Worm (Caenorhabditis elegans): ENCODE data around the gene fkh-4.

The fkh-4 gene

DNA sequence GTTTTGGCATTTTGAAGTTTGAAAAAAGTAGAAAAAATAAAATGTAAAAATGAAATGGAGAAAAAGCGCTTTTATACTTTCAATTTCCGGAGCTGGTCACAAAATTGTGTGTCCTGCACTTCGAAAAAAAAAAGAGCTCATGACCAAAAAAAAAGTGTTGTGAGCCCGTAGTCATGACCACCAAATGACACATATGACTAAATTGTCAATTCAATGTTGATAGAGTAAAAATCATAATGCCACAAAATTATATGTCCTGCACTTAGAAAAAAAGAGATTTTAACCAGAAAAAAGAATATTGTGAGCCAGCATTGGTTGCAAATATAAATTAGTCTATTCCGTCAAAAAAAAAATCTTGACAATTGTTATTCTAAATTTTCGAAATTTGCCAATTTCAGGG is 29.4 kb downstream of the fkh-4 start, which contains the start of gene F02C12.2:
F02C12.2 (minus strand) TSS at position 101 of the 400 bp plus-strand sequence.
- TF ChIP-seq skn-1 (tag; optimal IDR thresholded peaks at IDR 0.05) (no peak), ama-1 (optimal IDR thresholded peaks at IDR 0.05) (no peak), elt-1 (tag; optimal IDR thresholded peaks at IDR 0.05) (no peak), R02D3.7 (tag; optimal IDR thresholded peaks at IDR 0.05) (no peak), snpc-4 (tag; optimal IDR thresholded peaks at IDR 0.05) (no peak), ceh-82 (tag; optimal IDR thresholded peaks at IDR 0.05) (no peak), ZK546.5 (tag; optimal IDR thresholded peaks at IDR 0.05) (no peak), nhr-237 (tag; optimal IDR thresholded peaks at IDR 0.05) (no peak), F13H6.1 (tag; optimal IDR thresholded peaks at IDR 0.05) (no peak), Y55F3AM.14 (GFP tag; optimal IDR thresholded peaks at IDR 0.05) (no peak), sma-9 (GFP tag; optimal IDR thresholded peaks at IDR 0.05) (no peak), sma-9 (tag; optimal IDR thresholded peaks at IDR 0.05) (no peak), nhr-10 (tag; optimal IDR thresholded peaks at IDR 0.05) (no peak), lin-39 (tag; optimal IDR thresholded peaks at IDR 0.05) (no peak)

DNA sequence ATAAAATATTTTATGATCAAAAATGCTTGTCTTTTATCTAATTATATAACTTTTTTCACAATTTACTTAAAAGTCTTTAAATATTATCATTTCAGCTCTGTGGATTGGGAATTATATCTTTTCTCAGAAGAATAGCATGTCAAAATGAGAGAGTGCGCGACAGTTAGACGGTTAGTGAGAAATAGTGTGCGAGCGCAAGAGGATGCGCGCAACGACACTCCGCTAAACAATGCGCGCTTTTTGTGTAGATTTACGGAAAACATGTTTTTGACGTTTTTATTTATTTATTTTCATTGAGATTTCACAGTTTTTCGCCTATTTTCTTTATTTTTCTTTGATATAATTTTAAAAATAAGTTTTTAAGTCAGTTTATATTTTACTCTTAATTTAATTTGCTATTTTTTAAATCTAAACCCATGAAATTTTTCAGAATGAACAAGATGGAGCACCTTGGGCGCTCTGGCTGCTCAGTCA is 32.1 kb downstream of the fkh-4 start, which contains the start of gene F02C12.3:
F02C12.3 (plus strand) TSS at position 424 of the 474 bp plus-strand sequence.
- peak; percentile 96 for TF ChIP-seq sma-9 (GFP tag; optimal IDR thresholded peaks at IDR 0.05)
- TF ChIP-seq sma-9 (tag; optimal IDR thresholded peaks at IDR 0.05): no peak
- TF ChIP-seq ceh-16 (tag; optimal IDR thresholded peaks at IDR 0.05): peak; percentile 46
- TF ChIP-seq unc-55 (GFP tag; optimal IDR thresholded peaks at IDR 0.05): peak; percentile 89
- no peak for TF ChIP-seq dmd-4 (tag; optimal IDR thresholded peaks at IDR 0.05)
- no peak for TF ChIP-seq Y55F3AM.14 (GFP tag; optimal IDR thresholded peaks at IDR 0.05)
- peak; percentile 75 for TF ChIP-seq egl-27 (tag; optimal IDR thresholded peaks at IDR 0.05)
- peak; percentile 80 for TF ChIP-seq lin-13 (GFP tag; optimal IDR thresholded peaks at IDR 0.05)
- peak; percentile 74 for TF ChIP-seq ztf-4 (tag; optimal IDR thresholded peaks at IDR 0.05)
- no peak for TF ChIP-seq elt-1 (tag; optimal IDR thresholded peaks at IDR 0.05)
- peak; percentile 27 for TF ChIP-seq ceh-82 (tag; optimal IDR thresholded peaks at IDR 0.05)
- TF ChIP-seq sem-4 (tag; optimal IDR thresholded peaks at IDR 0.05): peak; percentile 72
- no peak for TF ChIP-seq nhr-23 (tag; optimal IDR thresholded peaks at IDR 0.05)
- TF ChIP-seq peb-1 (tag; optimal IDR thresholded peaks at IDR 0.05): no peak
- no peak for TF ChIP-seq ama-1 (optimal IDR thresholded peaks at IDR 0.05)
- TF ChIP-seq lin-39 (tag; optimal IDR thresholded peaks at IDR 0.05): no peak
- TF ChIP-seq zag-1 (tag; optimal IDR thresholded peaks at IDR 0.05): no peak
- no peak for TF ChIP-seq nhr-77 (tag; optimal IDR thresholded peaks at IDR 0.05)
- peak; percentile 36 for TF ChIP-seq blmp-1 (tag; optimal IDR thresholded peaks at IDR 0.05; ENCODE audit: insufficient read depth)
- TF ChIP-seq fos-1 (tag; optimal IDR thresholded peaks at IDR 0.05): peak; percentile 43
- no peak for TF ChIP-seq elt-3 (tag; optimal IDR thresholded peaks at IDR 0.05)
- TF ChIP-seq unc-62 (GFP tag; optimal IDR thresholded peaks at IDR 0.05): no peak
- peak; percentile 81 for TF ChIP-seq gmeb-1 (tag; optimal IDR thresholded peaks at IDR 0.05)
- TF ChIP-seq snpc-4 (tag; optimal IDR thresholded peaks at IDR 0.05): peak; percentile 38
- TF ChIP-seq nhr-21 (tag; optimal IDR thresholded peaks at IDR 0.05): peak; percentile 90
- TF ChIP-seq ZK546.5 (tag; optimal IDR thresholded peaks at IDR 0.05): no peak
- peak; percentile 82 for TF ChIP-seq lin-11 (tag; optimal IDR thresholded peaks at IDR 0.05)
- no peak for TF ChIP-seq nhr-11 (tag; optimal IDR thresholded peaks at IDR 0.05)
- peak; percentile 80 for TF ChIP-seq nhr-6 (tag; optimal IDR thresholded peaks at IDR 0.05)
- TF ChIP-seq nhr-10 (tag; optimal IDR thresholded peaks at IDR 0.05): no peak
- TF ChIP-seq sma-3 (GFP tag; optimal IDR thresholded peaks at IDR 0.05): peak; percentile 89
- no peak for TF ChIP-seq mbf-1 (tag; optimal IDR thresholded peaks at IDR 0.05)
- no peak for TF ChIP-seq ztf-1 (GFP tag; conservative IDR thresholded peaks at IDR 0.05)
- TF ChIP-seq crh-2 (tag; optimal IDR thresholded peaks at IDR 0.05): peak; percentile 88
- TF ChIP-seq ztf-11 (tag; optimal IDR thresholded peaks at IDR 0.05): no peak
- no peak for TF ChIP-seq aly-2 (tag; optimal IDR thresholded peaks at IDR 0.05)
- peak; percentile 85 for TF ChIP-seq mab-5 (tag; optimal IDR thresholded peaks at IDR 0.05)
- no peak for TF ChIP-seq skn-1 (tag; optimal IDR thresholded peaks at IDR 0.05)
- peak; percentile 74 to 91 for TF ChIP-seq lsy-2 (tag; optimal IDR thresholded peaks at IDR 0.05)
- TF ChIP-seq nhr-25 (tag; optimal IDR thresholded peaks at IDR 0.05): peak; percentile 90
- peak; percentile 10 for TF ChIP-seq nhr-237 (tag; optimal IDR thresholded peaks at IDR 0.05)
- TF ChIP-seq nhr-129 (tag; optimal IDR thresholded peaks at IDR 0.05): peak; percentile 63
- no peak for TF ChIP-seq alr-1 (tag; optimal IDR thresholded peaks at IDR 0.05)
- TF ChIP-seq nhr-12 (tag; optimal IDR thresholded peaks at IDR 0.05): peak; percentile 33
- TF ChIP-seq C34F6.9 (tag; optimal IDR thresholded peaks at IDR 0.05): peak; percentile 85
- peak; percentile 92 for TF ChIP-seq R02D3.7 (tag; optimal IDR thresholded peaks at IDR 0.05)
- TF ChIP-seq mdl-1 (tag; optimal IDR thresholded peaks at IDR 0.05): peak; percentile 16 to 20
- peak; percentile 89 for TF ChIP-seq F13H6.1 (tag; optimal IDR thresholded peaks at IDR 0.05)

All from whole organism, L2 larva.